Worm (Caenorhabditis elegans) whole organism, late embryonic: ENCODE measurements around the gene hsd-2.

Experiments
- C38D4.7 ChIP-seq: fragments of 200-800 bp; sonication (Bioruptor generic); optimal IDR thresholded peaks from 2 replicates; lab custom pipeline; 2018; ENCODE audit warnings: mild to moderate bottlenecking, missing genetic modification characterization, moderate library complexity, missing compliant biosample characterization
- K09A11.1 ChIP-seq: sonication (generic microtip); optimal IDR thresholded peaks from 2 replicates; lab custom pipeline; 2017; ENCODE audit warnings: antibody characterized with exemption, mild to moderate bottlenecking, missing genetic modification characterization, missing compliant biosample characterization; ENCODE audit not compliant: insufficient read depth
- ama-1 ChIP-seq: fragments of 150-350 bp; optimal IDR thresholded peaks from 2 replicates; lab custom pipeline; 2014
- ceh-14 ChIP-seq: sonication (generic microtip); optimal IDR thresholded peaks from 2 replicates; lab custom pipeline; 2016; ENCODE audit warnings: missing genotype, missing genetic modification characterization, missing compliant biosample characterization
- ceh-22 ChIP-seq: sonication (generic microtip); optimal IDR thresholded peaks from 2 replicates; lab custom pipeline; 2017; ENCODE audit warnings: missing biosample characterization, missing genetic modification characterization
- ceh-24 ChIP-seq: sonication (generic microtip); optimal IDR thresholded peaks from 2 replicates; lab custom pipeline; 2016; ENCODE audit warnings: mild to moderate bottlenecking, missing genetic modification characterization, missing compliant biosample characterization
- ceh-30 ChIP-seq: fragments of 150-350 bp; optimal IDR thresholded peaks from 2 replicates; lab custom pipeline; 2014; ENCODE audit warnings: missing biosample characterization, missing genetic modification characterization
- ceh-34 ChIP-seq: sonication (generic microtip); optimal IDR thresholded peaks from 2 replicates; lab custom pipeline; 2016; ENCODE audit warnings: mild to moderate bottlenecking, missing genetic modification characterization, missing compliant biosample characterization
- ceh-48 ChIP-seq: sonication (generic microtip); optimal IDR thresholded peaks from 2 replicates; lab custom pipeline; 2016; ENCODE audit warnings: missing genetic modification characterization, inconsistent platforms, missing compliant biosample characterization
- ceh-6 ChIP-seq: fragments of 200-800 bp; sonication (Bioruptor generic); optimal IDR thresholded peaks from 2 replicates; lab custom pipeline; 2018; ENCODE audit warnings: mild to moderate bottlenecking, missing genetic modification characterization, missing compliant biosample characterization
- ceh-9 ChIP-seq: sonication (generic microtip); optimal IDR thresholded peaks from 2 replicates; lab custom pipeline; 2016; ENCODE audit warnings: mild to moderate bottlenecking, missing genetic modification characterization, inconsistent platforms, missing compliant biosample characterization
- che-1 ChIP-seq: sonication (generic microtip); optimal IDR thresholded peaks from 2 replicates; lab custom pipeline; 2016; ENCODE audit warnings: mild to moderate bottlenecking, missing genetic modification characterization, missing compliant biosample characterization
- dmd-4 ChIP-seq: sonication (generic microtip); optimal IDR thresholded peaks from 2 replicates; lab custom pipeline; 2016; ENCODE audit warnings: borderline replicate concordance, missing genetic modification characterization, missing compliant biosample characterization
- dve-1 ChIP-seq: sonication (generic microtip); optimal IDR thresholded peaks from 2 replicates; lab custom pipeline; 2017; ENCODE audit warnings: antibody characterized with exemption, mild to moderate bottlenecking, missing genetic modification characterization, missing compliant biosample characterization
- elt-4 ChIP-seq: sonication (generic microtip); optimal IDR thresholded peaks from 2 replicates; lab custom pipeline; 2016; ENCODE audit warnings: missing genetic modification characterization, missing compliant biosample characterization
- eyg-1 ChIP-seq: sonication (generic microtip); optimal IDR thresholded peaks from 2 replicates; lab custom pipeline; 2016; ENCODE audit warnings: missing genotype, missing genetic modification characterization, missing compliant biosample characterization
- fkh-10 ChIP-seq: fragments of 150-350 bp; optimal IDR thresholded peaks from 2 replicates; lab custom pipeline; 2014; ENCODE audit warnings: missing biosample characterization, missing genetic modification reagents, missing genetic modification characterization
- hlh-30 ChIP-seq: sonication (generic microtip); optimal IDR thresholded peaks from 2 replicates; lab custom pipeline; 2017; ENCODE audit warnings: antibody characterized with exemption, missing genetic modification characterization, missing compliant biosample characterization; ENCODE audit not compliant: insufficient read depth
- hlh-6 ChIP-seq: sonication (generic microtip); optimal IDR thresholded peaks from 2 replicates; lab custom pipeline; 2016; ENCODE audit warnings: missing genotype, missing genetic modification characterization, missing compliant biosample characterization
- hlh-8 ChIP-seq: sonication (generic microtip); optimal IDR thresholded peaks from 2 replicates; lab custom pipeline; 2016; ENCODE audit warnings: missing genotype, missing genetic modification characterization, missing compliant biosample characterization
- lim-6 ChIP-seq: sonication (generic microtip); optimal IDR thresholded peaks from 2 replicates; lab custom pipeline; 2016; ENCODE audit warnings: missing genetic modification characterization, missing compliant biosample characterization
- mec-3 ChIP-seq: sonication (generic microtip); optimal IDR thresholded peaks from 2 replicates; lab custom pipeline; 2016; ENCODE audit warnings: borderline replicate concordance, missing genetic modification characterization, missing compliant biosample characterization
- nfya-1 ChIP-seq: sonication (generic microtip); optimal IDR thresholded peaks from 2 replicates; lab custom pipeline; 2017; ENCODE audit warnings: missing genetic modification characterization, mild to moderate bottlenecking, missing compliant biosample characterization, antibody characterized with exemption, moderate library complexity
- odd-2 ChIP-seq: sonication (generic microtip); optimal IDR thresholded peaks from 2 replicates; lab custom pipeline; 2017; ENCODE audit warnings: antibody characterized with exemption, mild to moderate bottlenecking, missing genetic modification characterization, missing compliant biosample characterization
- pag-3 ChIP-seq: sonication (generic microtip); optimal IDR thresholded peaks from 2 replicates; lab custom pipeline; 2016; ENCODE audit warnings: missing compliant biosample characterization, missing genetic modification characterization, borderline replicate concordance
- pha-4 ChIP-seq: fragments of 150-350 bp; optimal IDR thresholded peaks from 2 replicates; lab custom pipeline; 2018; ENCODE audit warnings: missing biosample characterization, missing genetic modification reagents, missing genetic modification characterization
- pqm-1 ChIP-seq: sonication (generic microtip); optimal IDR thresholded peaks from 2 replicates; lab custom pipeline; 2016; ENCODE audit warnings: missing genetic modification characterization, missing compliant biosample characterization
- ref-2 ChIP-seq: sonication (generic microtip); optimal IDR thresholded peaks from 2 replicates; lab custom pipeline; 2016; ENCODE audit warnings: missing genetic modification characterization, missing compliant biosample characterization
- sox-2 ChIP-seq: fragments of 200-800 bp; sonication (Bioruptor generic); IDR thresholded peaks from 2 replicates; pipeline ENCODE4 v1.3.6; 2022; ENCODE audit warnings: missing genetic modification reagents, missing genetic modification characterization, missing compliant biosample characterization
- sox-4 ChIP-seq: sonication (generic microtip); optimal IDR thresholded peaks from 2 replicates; lab custom pipeline; 2017; ENCODE audit warnings: mild to moderate bottlenecking, missing genetic modification characterization, inconsistent platforms, missing compliant biosample characterization
- unc-3 ChIP-seq, 2 experiments: fragments of 200-800 bp in 1 of 2; sonication (Bioruptor generic) in 1 of 2; sonication (generic microtip) in 1 of 2; conservative IDR thresholded peaks in 1 of 2; optimal IDR thresholded peaks in 1 of 2; 2 replicates each; pipeline versions ENCODE4 v1.3.6 to Lab custom; 2016 to 2022; ENCODE audit warnings: missing compliant biosample characterization in 2 of 2, missing genetic modification characterization in 2 of 2, missing genetic modification reagents in 1 of 2
- unc-42 ChIP-seq: sonication (generic microtip); optimal IDR thresholded peaks from 2 replicates; lab custom pipeline; 2016; ENCODE audit warnings: missing genotype, missing genetic modification characterization, missing compliant biosample characterization
- unc-55 ChIP-seq: sonication (generic microtip); optimal IDR thresholded peaks from 2 replicates; lab custom pipeline; 2017; ENCODE audit warnings: missing biosample characterization, missing genetic modification reagents, missing genetic modification characterization
- unc-86 ChIP-seq: sonication (generic microtip); optimal IDR thresholded peaks from 2 replicates; lab custom pipeline; 2016; ENCODE audit warnings: missing genetic modification characterization, missing compliant biosample characterization
- zip-5 ChIP-seq: sonication (generic microtip); optimal IDR thresholded peaks from 2 replicates; lab custom pipeline; 2016; ENCODE audit warnings: missing genetic modification characterization, missing compliant biosample characterization

hsd-2 gene

ce11 chrX:5015775-5016174, 10.7 kb downstream of the hsd-2 start, which contains the start of gene ZC449.8:
Gene ZC449.8, plus strand, starts transcription at chrX:5016075.
- no peak for TF ChIP-seq mec-3 (tag; lab: Kevin White, UChicago)
- no peak for TF ChIP-seq dve-1
- no peak for TF ChIP-seq ama-1
- no peak for TF ChIP-seq odd-2 (tag; lab: Kevin White, UChicago)
- no peak for TF ChIP-seq hlh-8 (tag; lab: Kevin White, UChicago)

- TF ChIP-seq unc-3 (GFP tag; conservative IDR thresholded peaks at IDR 0.05; lab: Robert Waterston, UW) (no peak), unc-3 (tag; optimal IDR thresholded peaks at IDR 0.05; lab: Kevin White, UChicago) (no peak), sox-4 (tag; lab: Kevin White, UChicago) (no peak), unc-55 (GFP tag; lab: Kevin White, UChicago) (no peak), ceh-30 (tag; lab: Kevin White, UChicago) (no peak), ceh-34 (tag; lab: Kevin White, UChicago) (no peak), hlh-6 (no peak), eyg-1 (tag; lab: Kevin White, UChicago) (no peak), unc-86 (tag; lab: Kevin White, UChicago) (no peak), pag-3 (no peak), pha-4 (tag; lab: Kevin White, UChicago) (no peak), dmd-4 (tag; lab: Kevin White, UChicago) (no peak), ceh-9 (tag; lab: Kevin White, UChicago) (no peak), ceh-22 (tag; lab: Kevin White, UChicago) (no peak), ceh-14 (tag; lab: Kevin White, UChicago) (no peak), C38D4.7 (GFP tag; lab: Kevin White, UChicago) (no peak), fkh-10 (no peak), che-1 (tag; lab: Kevin White, UChicago) (no peak), ref-2 (no peak), hlh-30 (no peak), nfya-1 (no peak)
- TF ChIP-seq, all 69 proteins: peak for 0
Observed at ce11 chrX:5017591-5017990, 12.6 kb downstream of the hsd-2 start, which contains the start of gene sek-3. Gene sek-3, plus strand, starts transcription at chrX:5017891.

ce11 chrX:5018062-5018653, 13.1 kb downstream of the hsd-2 start:
- TF ChIP-seq zip-5 (no peak), dmd-4 (tag; lab: Kevin White, UChicago) (no peak), ceh-48 (peak; percentile 72), nfya-1 (peak; percentile 11)

- TF ChIP-seq ref-2 (no peak), elt-4 (no peak), sox-2 (GFP tag; lab: Robert Waterston, UW) (no peak), lim-6 (tag; lab: Kevin White, UChicago) (no peak), ceh-24 (tag; lab: Kevin White, UChicago) (no peak), ceh-6 (no peak), che-1 (tag; lab: Kevin White, UChicago) (no peak), unc-55 (GFP tag; lab: Kevin White, UChicago) (no peak), nfya-1 (no peak), ceh-14 (tag; lab: Kevin White, UChicago) (no peak), pqm-1 (tag; lab: Kevin White, UChicago) (no peak), unc-42 (tag; lab: Kevin White, UChicago) (no peak), pag-3 (no peak), K09A11.1 (tag; lab: Kevin White, UChicago) (no peak), hlh-8 (tag; lab: Kevin White, UChicago) (no peak), unc-3 (GFP tag; conservative IDR thresholded peaks at IDR 0.05; lab: Robert Waterston, UW) (no peak), unc-3 (tag; optimal IDR thresholded peaks at IDR 0.05; lab: Kevin White, UChicago) (no peak)
Observed at ce11 chrX:5020996-5021395, 16.0 kb downstream of the hsd-2 start, which contains the start of gene ZC449.2. Gene ZC449.2, plus strand, starts transcription at chrX:5021285.
